Fruit fly (Drosophila melanogaster) whole organism, prepupa: ENCODE measurements around the gene t-cup.

ENCODE experiments used
- Gug ChIP-seq: fragments of 200-800 bp; sonication (Bioruptor generic); IDR thresholded peaks from 2 replicates; pipeline ENCODE4 v1.3.6; 2022; ENCODE audit warnings: missing biosample characterization, missing genetic modification characterization
- fd85E ChIP-seq: fragments of 200-800 bp; sonication (Bioruptor generic); optimal IDR thresholded peaks from 3 replicates; lab custom pipeline; 2016; ENCODE audit warnings: missing biosample characterization, missing genetic modification characterization
- spab ChIP-seq: fragments of 200-800 bp; sonication (Bioruptor generic); optimal IDR thresholded peaks from 2 replicates; lab custom pipeline; 2017; ENCODE audit warnings: missing biosample characterization, mild to moderate bottlenecking, missing genetic modification characterization, missing genetic modification reagents

DNA sequence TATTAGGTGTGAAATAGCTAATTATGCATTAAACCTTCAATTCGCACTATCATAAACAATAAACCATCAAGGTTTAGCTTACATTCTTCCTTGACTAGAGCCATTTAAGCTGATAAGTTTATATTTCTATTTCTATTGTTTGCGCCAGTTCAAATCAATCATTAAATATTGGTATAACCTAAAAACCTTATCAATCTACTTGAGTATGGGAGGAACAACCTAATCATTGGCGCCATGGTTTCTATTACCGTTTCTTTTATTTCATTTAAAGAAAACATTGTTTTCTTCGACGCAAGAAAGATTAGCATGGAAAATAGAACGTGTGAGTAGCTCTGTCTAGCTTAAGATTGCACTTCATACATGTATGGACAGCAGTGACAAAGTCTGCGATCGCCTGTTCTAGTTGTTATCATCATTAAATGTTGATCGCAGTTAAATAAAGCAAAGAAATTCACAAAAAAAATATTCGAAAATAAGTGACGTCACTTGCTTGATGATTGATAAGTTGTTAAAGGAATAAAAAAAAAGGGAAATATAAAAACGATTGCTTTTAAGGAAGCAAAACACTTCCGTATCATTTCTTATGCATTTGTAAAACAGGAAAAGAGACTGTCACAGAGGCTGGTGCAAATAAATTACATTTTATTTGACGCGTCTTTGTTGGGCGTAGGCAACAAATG, 22.8 kb downstream of the t-cup start:
- TF ChIP-seq spab, result no peak
- TF ChIP-seq Gug, result no peak
- no peak for TF ChIP-seq fd85E
